Fruit fly (Drosophila melanogaster) whole organism, prepupa: ENCODE measurements around the gene mRpL15.

Source experiments
- Blimp-1 ChIP-seq: fragments of 200-800 bp; sonication (Bioruptor generic); optimal IDR thresholded peaks from 3 replicates; lab custom pipeline; 2017; ENCODE audit warnings: missing biosample characterization, missing genetic modification characterization, mild to moderate bottlenecking, moderate library complexity, missing genetic modification reagents
- CG3032 ChIP-seq: fragments of 200-800 bp; optimal IDR thresholded peaks from 2 replicates; lab custom pipeline; 2019; ENCODE audit warnings: missing biosample characterization, mild to moderate bottlenecking, missing genetic modification characterization, moderate library complexity
- CG32006 ChIP-seq: fragments of 200-800 bp; sonication (Bioruptor generic); optimal IDR thresholded peaks from 3 replicates; lab custom pipeline; 2017; ENCODE audit warnings: missing biosample characterization, mild to moderate bottlenecking, missing genetic modification characterization
- CG6792 ChIP-seq: fragments of 200-800 bp; sonication (Bioruptor generic); optimal IDR thresholded peaks from 3 replicates; lab custom pipeline; 2016; ENCODE audit warnings: missing biosample characterization, missing genetic modification characterization
- CG6854 ChIP-seq: fragments of 200-800 bp; sonication (Bioruptor generic); optimal IDR thresholded peaks from 2 replicates; lab custom pipeline; 2017; ENCODE audit warnings: missing biosample characterization, mild to moderate bottlenecking, missing genetic modification characterization
- CG7368 ChIP-seq: fragments of 200-800 bp; sonication (Bioruptor generic); optimal IDR thresholded peaks from 3 replicates; lab custom pipeline; 2016; ENCODE audit warnings: missing biosample characterization, missing genetic modification characterization
- CG8119 ChIP-seq: fragments of 200-800 bp; sonication (Bioruptor generic); IDR thresholded peaks from 3 replicates; pipeline ENCODE4 v1.3.6; 2022; ENCODE audit warnings: missing biosample characterization, missing genetic modification characterization
- Ets21C ChIP-seq: fragments of 200-800 bp; sonication (Bioruptor generic); optimal IDR thresholded peaks from 3 replicates; lab custom pipeline; 2016; ENCODE audit warnings: missing biosample characterization, missing genetic modification characterization
- Gug ChIP-seq: fragments of 200-800 bp; sonication (Bioruptor generic); IDR thresholded peaks from 2 replicates; pipeline ENCODE4 v1.3.6; 2022; ENCODE audit warnings: missing biosample characterization, missing genetic modification characterization
- Hr38 ChIP-seq: sonication (Bioruptor generic); optimal IDR thresholded peaks from 2 replicates; lab custom pipeline; 2016; ENCODE audit warnings: missing biosample characterization, missing genetic modification characterization
- OdsH ChIP-seq: fragments of 200-800 bp; sonication (Bioruptor generic); optimal IDR thresholded peaks from 3 replicates; lab custom pipeline; 2016; ENCODE audit warnings: missing biosample characterization, missing genetic modification characterization
- Sox102F ChIP-seq: fragments of 200-800 bp; sonication (Bioruptor generic); optimal IDR thresholded peaks from 2 replicates; lab custom pipeline; 2016; ENCODE audit warnings: missing biosample characterization, mild to moderate bottlenecking, missing genetic modification characterization
- Sox15 ChIP-seq: fragments of 200-800 bp; sonication (Bioruptor generic); optimal IDR thresholded peaks from 3 replicates; lab custom pipeline; 2016; ENCODE audit warnings: missing biosample characterization, missing genetic modification characterization

DNA sequence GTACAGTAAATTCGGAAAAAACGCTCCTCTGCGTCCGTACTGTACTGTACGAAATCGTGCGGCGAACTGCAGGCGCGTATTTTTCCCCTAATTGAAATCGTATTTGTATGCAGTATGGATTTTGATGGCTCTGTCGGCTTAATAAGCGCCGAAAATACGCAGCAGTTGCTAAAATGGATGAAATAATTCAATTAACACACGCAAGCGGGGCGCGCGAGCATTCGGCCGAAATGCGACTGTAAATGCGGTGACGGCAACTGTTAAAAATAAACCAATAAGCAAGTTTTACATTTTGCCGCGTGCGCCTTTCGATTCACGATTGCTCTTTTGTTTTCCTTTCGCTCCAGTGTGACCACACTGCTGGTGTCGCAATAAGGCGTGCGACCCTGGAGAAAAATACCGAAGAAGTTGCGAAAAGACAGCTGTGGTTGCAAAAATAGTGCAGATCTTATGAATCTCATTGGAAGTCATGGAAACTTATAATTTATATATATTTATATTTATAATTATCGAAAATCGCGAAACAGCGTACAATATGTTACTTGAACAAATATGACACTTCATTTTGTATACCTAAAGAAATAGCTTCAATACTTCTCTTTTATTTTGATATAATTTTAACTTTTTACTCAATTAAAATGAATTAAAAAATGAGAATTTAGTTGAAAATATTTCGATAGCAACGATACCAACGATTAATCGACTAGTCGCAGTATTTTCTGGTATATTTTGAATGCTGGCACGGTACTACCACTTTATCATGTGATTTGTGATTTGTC is 37.2 kb upstream of the mRpL15 start, which contains the start of the genes CG32428 and CG5969:
- TF ChIP-seq Hr38 (GFP tag; lab: Kevin White, UChicago) (no peak), Gug (peak; percentile 71), OdsH (GFP tag; lab: Kevin White, UChicago) (peak; percentile 71), CG32006 (GFP tag; lab: Kevin White, UChicago) (peak; percentile 80), CG8119 (GFP tag; lab: Robert Waterston, UW) (no peak; the same call in 2 of the 3 replicates), CG3032 (tag; lab: Kevin White, UChicago) (peak; percentile 84), Blimp-1 (peak; percentile 46), CG7368 (GFP tag; lab: Kevin White, UChicago) (peak; percentile 61), Ets21C (peak; percentile 34), Sox102F (GFP tag; lab: Kevin White, UChicago) (peak; percentile 47), CG6792 (GFP tag; lab: Kevin White, UChicago) (peak; percentile 60), Sox15 (GFP tag; lab: Kevin White, UChicago) (peak; percentile 55), CG6854 (no peak)
